Fruit fly (Drosophila melanogaster) whole organism, pupa: ENCODE results near the gene CG34330.

Experiments used
- CG10348 ChIP-seq: fragments of 200-800 bp; sonication (Bioruptor generic); IDR thresholded peaks from 2 replicates; pipeline ENCODE4 v1.3.6; 2022; ENCODE audit warnings: missing biosample characterization, missing genetic modification characterization
- CG12605 ChIP-seq: fragments of 200-800 bp; sonication (Bioruptor generic); IDR thresholded peaks from 2 replicates; pipeline ENCODE4 v1.3.6; 2022; ENCODE audit warnings: missing biosample characterization, missing genetic modification characterization
- CG13204 ChIP-seq: fragments of 200-800 bp; sonication (Bioruptor generic); optimal IDR thresholded peaks from 2 replicates; lab custom pipeline; 2018; ENCODE audit warnings: missing biosample characterization, mild to moderate bottlenecking, missing genetic modification characterization, moderate library complexity
- CG14655 ChIP-seq: fragments of 200-800 bp; sonication (Bioruptor generic); optimal IDR thresholded peaks from 3 replicates; lab custom pipeline; 2017; ENCODE audit warnings: mild to moderate bottlenecking, missing biosample characterization, missing genetic modification reagents, missing genetic modification characterization
- CG15710 ChIP-seq: fragments of 200-800 bp; sonication (Bioruptor generic); optimal IDR thresholded peaks from 2 replicates; lab custom pipeline; 2018; ENCODE audit warnings: missing biosample characterization, mild to moderate bottlenecking, missing genetic modification characterization, moderate library complexity
- CG17806 ChIP-seq: fragments of 200-800 bp; sonication (Bioruptor generic); optimal IDR thresholded peaks from 2 replicates; lab custom pipeline; 2018; ENCODE audit warnings: missing biosample characterization, mild to moderate bottlenecking, missing genetic modification characterization, moderate library complexity
- CG32121 ChIP-seq: fragments of 200-800 bp; sonication (Bioruptor generic); IDR thresholded peaks from 2 replicates; pipeline ENCODE4 v1.3.6; 2022; ENCODE audit warnings: missing biosample characterization, missing genetic modification characterization
- CG34367 ChIP-seq: fragments of 200-800 bp; sonication (Bioruptor generic); optimal IDR thresholded peaks from 2 replicates; lab custom pipeline; 2018; ENCODE audit warnings: missing biosample characterization, mild to moderate bottlenecking, missing genetic modification characterization
- CG4496 ChIP-seq: fragments of 200-800 bp; sonication (Bioruptor generic); IDR thresholded peaks from 3 replicates; pipeline ENCODE4 v1.3.6; 2022; ENCODE audit warnings: missing biosample characterization, missing genetic modification characterization
- CG8159 ChIP-seq: fragments of 200-800 bp; sonication (Bioruptor generic); optimal IDR thresholded peaks from 3 replicates; lab custom pipeline; 2018; ENCODE audit warnings: missing biosample characterization, mild to moderate bottlenecking, missing genetic modification characterization, moderate library complexity
- CG8301 ChIP-seq: fragments of 200-800 bp; sonication (Bioruptor generic); optimal IDR thresholded peaks from 2 replicates; lab custom pipeline; 2018; ENCODE audit warnings: missing biosample characterization, mild to moderate bottlenecking, missing genetic modification characterization
- CG9948 ChIP-seq: fragments of 200-800 bp; sonication (Bioruptor generic); optimal IDR thresholded peaks from 2 replicates; lab custom pipeline; 2018; ENCODE audit warnings: missing biosample characterization, mild to moderate bottlenecking, missing genetic modification characterization, moderate library complexity
- D1 ChIP-seq: fragments of 200-800 bp; sonication (Bioruptor generic); optimal IDR thresholded peaks from 2 replicates; lab custom pipeline; 2018; ENCODE audit warnings: missing biosample characterization, mild to moderate bottlenecking, missing genetic modification characterization, moderate library complexity
- EcR ChIP-seq: fragments of 200-800 bp; sonication (Bioruptor generic); optimal IDR thresholded peaks from 3 replicates; lab custom pipeline; 2019; ENCODE audit warnings: missing biosample characterization, missing genetic modification characterization, mild to moderate bottlenecking, moderate library complexity, missing genetic modification reagents
- Ets98B ChIP-seq: fragments of 200-800 bp; sonication (Bioruptor generic); IDR thresholded peaks from 2 replicates; pipeline ENCODE4 v1.3.6; 2022; ENCODE audit warnings: missing biosample characterization, missing genetic modification characterization
- Pif1A ChIP-seq: fragments of 200-800 bp; sonication (Bioruptor generic); optimal IDR thresholded peaks from 3 replicates; lab custom pipeline; 2016; ENCODE audit warnings: missing biosample characterization, missing genetic modification characterization
- Pif1B ChIP-seq: fragments of 200-800 bp; sonication (Bioruptor generic); optimal IDR thresholded peaks from 3 replicates; lab custom pipeline; 2016; ENCODE audit warnings: missing biosample characterization, missing genetic modification characterization
- Snoo ChIP-seq: fragments of 200-800 bp; sonication (Bioruptor generic); optimal IDR thresholded peaks from 3 replicates; lab custom pipeline; 2017; ENCODE audit warnings: missing biosample characterization, mild to moderate bottlenecking, missing genetic modification characterization, inconsistent platforms
- fd96Ca ChIP-seq: fragments of 200-800 bp; sonication (Bioruptor generic); IDR thresholded peaks from 3 replicates; pipeline ENCODE4 v1.3.6; 2022; ENCODE audit warnings: missing biosample characterization, missing genetic modification characterization
- gl ChIP-seq: fragments of 200-800 bp; sonication (Bioruptor generic); optimal IDR thresholded peaks from 2 replicates; lab custom pipeline; 2018; ENCODE audit warnings: missing biosample characterization, mild to moderate bottlenecking, missing genetic modification characterization
- rn ChIP-seq: fragments of 200-800 bp; sonication (Bioruptor generic); IDR thresholded peaks from 2 replicates; pipeline ENCODE4 v1.3.6; 2022; ENCODE audit warnings: missing biosample characterization, missing genetic modification characterization

CG34330 gene

dm6 chrX:19074585-19074984, 5.8 kb upstream of the CG34330 start:
- no peak for TF ChIP-seq CG15710 (tag; lab: Kevin White, UChicago)
- no peak for TF ChIP-seq Pif1A (GFP tag; lab: Kevin White, UChicago)
- TF ChIP-seq CG9948 (tag; lab: Kevin White, UChicago): no peak

dm6 chrX:19073878-19074277, 5.1 kb upstream of the CG34330 start:
- TF ChIP-seq Pif1A (GFP tag; lab: Kevin White, UChicago) (no peak), CG4496 (GFP tag; lab: Robert Waterston, UW) (0 out of 3 replicates have a peak, but pooled peaks have one; percentile 42), Pif1B (no peak)

dm6 chrX:19072969-19073368, 4.2 kb upstream of the CG34330 start:
- TF ChIP-seq EcR (GFP tag; lab: Kevin White, UChicago) (peak; percentile 89), rn (GFP tag; lab: Robert Waterston, UW) (no peak)

dm6 chrX:19056611-19057010, 12.2 kb downstream of the CG34330 start, which contains the start of gene CG14190:
TSS of gene CG14190 (plus strand) at chrX:19056911.
- TF ChIP-seq CG13204: no peak
- no peak for TF ChIP-seq CG9948 (tag; lab: Kevin White, UChicago)
- no peak for TF ChIP-seq CG8301 (tag; lab: Kevin White, UChicago)
- TF ChIP-seq Snoo (tag; lab: Kevin White, UChicago): no peak
- no peak for TF ChIP-seq Ets98B (GFP tag; lab: Robert Waterston, UW)
- TF ChIP-seq EcR (GFP tag; lab: Kevin White, UChicago): no peak
- TF ChIP-seq CG4496 (GFP tag; lab: Robert Waterston, UW): no peak
- TF ChIP-seq CG14655: no peak
- TF ChIP-seq D1: no peak
- TF ChIP-seq Pif1B: no peak
- TF ChIP-seq rn (GFP tag; lab: Robert Waterston, UW): no peak
- no peak for TF ChIP-seq CG34367 (tag; lab: Kevin White, UChicago)
- TF ChIP-seq CG17806: no peak
- TF ChIP-seq CG12605: no peak
- TF ChIP-seq gl (tag; lab: Kevin White, UChicago): no peak
- no peak for TF ChIP-seq CG15710 (tag; lab: Kevin White, UChicago)

dm6 chrX:19050142-19050541, 18.6 kb downstream of the CG34330 start, which contains the start of gene Diedel3:
TSS of gene Diedel3 (plus strand) at chrX:19050442.
- TF ChIP-seq EcR (GFP tag; lab: Kevin White, UChicago) (no peak), Ets98B (GFP tag; lab: Robert Waterston, UW) (no peak), CG10348 (GFP tag; lab: Robert Waterston, UW) (no peak), CG15710 (tag; lab: Kevin White, UChicago) (no peak), CG32121 (GFP tag; lab: Robert Waterston, UW) (no peak)

- TF ChIP-seq Pif1A (GFP tag; lab: Kevin White, UChicago) (no peak), CG14655 (no peak), fd96Ca (GFP tag; lab: Robert Waterston, UW) (no peak), Snoo (tag; lab: Kevin White, UChicago) (no peak), CG32121 (GFP tag; lab: Robert Waterston, UW) (no peak), CG10348 (GFP tag; lab: Robert Waterston, UW) (no peak), D1 (no peak), CG8159 (tag; lab: Kevin White, UChicago) (no peak), CG13204 (no peak)
These were observed 28.5 kb downstream of the CG34330 start for dm6 chrX:19040261-19040660.

dm6 chrX:19037137-19037536, 31.6 kb downstream of the CG34330 start:
- TF ChIP-seq CG10348 (GFP tag; lab: Robert Waterston, UW): no peak
- TF ChIP-seq CG12605: no peak
- no peak for TF ChIP-seq D1
- no peak for TF ChIP-seq Ets98B (GFP tag; lab: Robert Waterston, UW)
- TF ChIP-seq Pif1B: no peak
- TF ChIP-seq rn (GFP tag; lab: Robert Waterston, UW): no peak
- no peak for TF ChIP-seq gl (tag; lab: Kevin White, UChicago)
- TF ChIP-seq CG17806: no peak
- TF ChIP-seq CG4496 (GFP tag; lab: Robert Waterston, UW): no peak
- no peak for TF ChIP-seq CG15710 (tag; lab: Kevin White, UChicago)
- TF ChIP-seq CG14655: no peak
- no peak for TF ChIP-seq EcR (GFP tag; lab: Kevin White, UChicago)
- no peak for TF ChIP-seq CG9948 (tag; lab: Kevin White, UChicago)
- no peak for TF ChIP-seq CG8301 (tag; lab: Kevin White, UChicago)

- TF ChIP-seq CG12605: no peak
- no peak for TF ChIP-seq Pif1B
- TF ChIP-seq CG13204: no peak
- no peak for TF ChIP-seq CG15710 (tag; lab: Kevin White, UChicago)
- TF ChIP-seq EcR (GFP tag; lab: Kevin White, UChicago): no peak
- no peak for TF ChIP-seq CG34367 (tag; lab: Kevin White, UChicago)
- no peak for TF ChIP-seq CG9948 (tag; lab: Kevin White, UChicago)
- TF ChIP-seq CG8301 (tag; lab: Kevin White, UChicago): no peak
- TF ChIP-seq fd96Ca (GFP tag; lab: Robert Waterston, UW): no peak
These were observed 35.0 kb downstream of the CG34330 start for dm6 chrX:19033739-19034138.
